Fruit fly (Drosophila melanogaster): ENCODE results near the gene CG17544.

Gene CG17544

DNA sequence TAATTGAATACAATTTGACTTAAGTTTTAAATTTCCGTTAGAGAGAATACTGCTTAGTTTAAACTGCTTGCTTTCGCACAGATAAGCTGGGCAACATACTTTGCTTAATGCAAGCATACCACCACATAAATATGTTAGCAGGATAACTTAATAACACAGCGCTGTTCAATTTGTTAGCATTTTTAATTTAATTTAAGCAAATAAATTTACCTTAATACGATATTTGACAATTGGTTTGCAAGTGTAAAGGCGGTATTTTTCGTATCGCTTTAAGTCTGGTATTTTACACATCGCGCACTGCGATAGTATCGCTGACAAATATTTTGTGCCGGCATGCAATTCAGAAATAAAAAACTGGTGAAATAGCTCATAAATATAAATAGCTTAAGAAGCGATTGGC is 32.0 kb upstream of the CG17544 start, which contains the start of gene RtcB (continued):
- peak; percentile 94 for TF ChIP-seq CG7963 (GFP tag; IDR thresholded peaks at IDR 0.05; ENCODE audit: partially characterized antibody)
- no peak for TF ChIP-seq ham (GFP tag; IDR thresholded peaks at IDR 0.05)
- TF ChIP-seq Xrp1 (GFP tag; IDR thresholded peaks at IDR 0.05): peak; percentile 24; the same call in 1 of the 2 replicates
- peak; percentile 98 for TF ChIP-seq Dll (GFP tag; IDR thresholded peaks at IDR 0.05; ENCODE audit: partially characterized antibody)
- peak; percentile 68 for TF ChIP-seq pzg (GFP tag; optimal IDR thresholded peaks at IDR 0.05)
- no peak for TF ChIP-seq gcm (GFP tag; optimal IDR thresholded peaks at IDR 0.05)
- no peak for TF ChIP-seq zf30C (GFP tag; optimal IDR thresholded peaks at IDR 0.05)
- no peak for TF ChIP-seq fu2 (GFP tag; optimal IDR thresholded peaks at IDR 0.05)
- no peak for TF ChIP-seq CG2875 (GFP tag; optimal IDR thresholded peaks at IDR 0.05)
- no peak for TF ChIP-seq CG7786 (GFP tag; optimal IDR thresholded peaks at IDR 0.05)
- peak; percentile 96 for TF ChIP-seq Bgb (GFP tag; IDR thresholded peaks at IDR 0.05; ENCODE audit: partially characterized antibody)
- TF ChIP-seq CG14667 (GFP tag; IDR thresholded peaks at IDR 0.05): no peak
- no peak for TF ChIP-seq Jarid2 (GFP tag; optimal IDR thresholded peaks at IDR 0.05)
- TF ChIP-seq CG6689 (GFP tag; IDR thresholded peaks at IDR 0.05): no peak
- TF ChIP-seq CG9437 (GFP tag; optimal IDR thresholded peaks at IDR 0.05): no peak
- no peak for TF ChIP-seq gcm2 (GFP tag; optimal IDR thresholded peaks at IDR 0.05)
- TF ChIP-seq Mrtf (GFP tag; IDR thresholded peaks at IDR 0.05): no peak
- TF ChIP-seq crc (GFP tag; optimal IDR thresholded peaks at IDR 0.05): no peak
- peak; percentile 42 for TF ChIP-seq Ets65A (GFP tag)
- TF ChIP-seq stwl (tag; optimal IDR thresholded peaks at IDR 0.05): peak; percentile 49
- no peak for TF ChIP-seq Oli (tag; optimal IDR thresholded peaks at IDR 0.05)
- TF ChIP-seq hb (GFP tag; IDR thresholded peaks at IDR 0.05; ENCODE audit: partially characterized antibody): peak; percentile 95
- no peak for TF ChIP-seq CG15696 (tag; optimal IDR thresholded peaks at IDR 0.05)
- no peak for TF ChIP-seq prd (optimal IDR thresholded peaks at IDR 0.05)
- 0 out of 3 replicates have a peak, but pooled peaks have one; percentile 13 for TF ChIP-seq prd (GFP tag; IDR thresholded peaks at IDR 0.05)
- TF ChIP-seq CG8944 (GFP tag; optimal IDR thresholded peaks at IDR 0.05): peak; percentile 7
- TF ChIP-seq tap (tag; optimal IDR thresholded peaks at IDR 0.05): no peak
- peak; percentile 42 for TF ChIP-seq Dref (GFP tag; IDR thresholded peaks at IDR 0.05)
- TF ChIP-seq mam (GFP tag; optimal IDR thresholded peaks at IDR 0.05): no peak
- no peak for TF ChIP-seq CG1233 (GFP tag; optimal IDR thresholded peaks at IDR 0.05)
- peak; percentile 19 for TF ChIP-seq Camta (GFP tag; optimal IDR thresholded peaks at IDR 0.05)
- TF ChIP-seq MTF-1 (GFP tag; optimal IDR thresholded peaks at IDR 0.05; ENCODE audit: borderline replicate concordance): no peak
- TF ChIP-seq Ravus (GFP tag; IDR thresholded peaks at IDR 0.05): no peak
- TF ChIP-seq gfzf (GFP tag; optimal IDR thresholded peaks at IDR 0.05): peak; percentile 53
- no peak for TF ChIP-seq zfh1 (GFP tag; IDR thresholded peaks at IDR 0.05)
- TF ChIP-seq CG14050 (GFP tag; IDR thresholded peaks at IDR 0.05): no peak
- no peak for TF ChIP-seq Hr3 (GFP tag; optimal IDR thresholded peaks at IDR 0.05)
- no peak for TF ChIP-seq twi (tag; optimal IDR thresholded peaks at IDR 0.05)
- TF ChIP-seq unc-4 (GFP tag; IDR thresholded peaks at IDR 0.05; ENCODE audit: partially characterized antibody): peak; percentile 95
- no peak for TF ChIP-seq CG5180 (GFP tag; optimal IDR thresholded peaks at IDR 0.05)
- no peak for TF ChIP-seq dm (GFP tag; optimal IDR thresholded peaks at IDR 0.05)
- TF ChIP-seq rib (GFP tag; IDR thresholded peaks at IDR 0.05): no peak
- TF ChIP-seq ssp (GFP tag; IDR thresholded peaks at IDR 0.05): peak; percentile 64
- TF ChIP-seq insv (GFP tag; optimal IDR thresholded peaks at IDR 0.05): peak in 1 of 2 experiments; percentile 55
- peak; percentile 42 for TF ChIP-seq CG3995 (GFP tag; optimal IDR thresholded peaks at IDR 0.05)
- no peak for TF ChIP-seq abd-A (tag; optimal IDR thresholded peaks at IDR 0.05)
- TF ChIP-seq chm (GFP tag; IDR thresholded peaks at IDR 0.05): no peak
- TF ChIP-seq CG3065 (GFP tag; optimal IDR thresholded peaks at IDR 0.05): no peak
- peak; percentile 54 for TF ChIP-seq CG15514 (GFP tag; optimal IDR thresholded peaks at IDR 0.05)
- TF ChIP-seq CG31365 (tag; optimal IDR thresholded peaks at IDR 0.05): peak; percentile 97
- peak; percentile 18 for TF ChIP-seq CG30020 (tag; optimal IDR thresholded peaks at IDR 0.05)
